Worm (Caenorhabditis elegans) whole organism, L1 larva: ENCODE results near the gene C45B11.6.

Experiments used
- C16A3.4 ChIP-seq: fragments of 150-350 bp; optimal IDR thresholded peaks from 2 replicates; lab custom pipeline; 2014; ENCODE audit warnings: missing biosample characterization, missing genetic modification characterization
- C34B4.2 ChIP-seq: sonication (generic microtip); optimal IDR thresholded peaks from 2 replicates; lab custom pipeline; 2017; ENCODE audit warnings: mild to moderate bottlenecking, missing genetic modification characterization, missing compliant biosample characterization
- Y116A8C.19 ChIP-seq: sonication (generic microtip); optimal IDR thresholded peaks from 2 replicates; lab custom pipeline; 2016; ENCODE audit warnings: missing compliant biosample characterization, missing genetic modification characterization, borderline replicate concordance
- alr-1 ChIP-seq: fragments of 200-800 bp; sonication (Bioruptor generic); optimal IDR thresholded peaks from 2 replicates; lab custom pipeline; 2018; ENCODE audit warnings: borderline replicate concordance, mild to moderate bottlenecking, missing genetic modification characterization, missing compliant biosample characterization
- ama-1 ChIP-seq: fragments of 150-350 bp; optimal IDR thresholded peaks from 2 replicates; lab custom pipeline; 2014
- ceh-88 ChIP-seq: fragments of 200-800 bp; sonication (Bioruptor generic); IDR thresholded peaks from 2 replicates; pipeline ENCODE4 v1.3.6; 2022; ENCODE audit warnings: missing genetic modification characterization, missing compliant biosample characterization
- ces-1 ChIP-seq: fragments of 150-350 bp; optimal IDR thresholded peaks from 2 replicates; lab custom pipeline; 2014; ENCODE audit warnings: missing biosample characterization, missing genetic modification reagents, missing genetic modification characterization
- efl-3 ChIP-seq: fragments of 200-800 bp; sonication (Bioruptor generic); optimal IDR thresholded peaks from 2 replicates; lab custom pipeline; 2018; ENCODE audit warnings: mild to moderate bottlenecking, missing genetic modification characterization, missing compliant biosample characterization
- elt-2 ChIP-seq: sonication (generic microtip); optimal IDR thresholded peaks from 2 replicates; lab custom pipeline; 2016; ENCODE audit warnings: missing genetic modification characterization, mild to moderate bottlenecking, inconsistent platforms, missing compliant biosample characterization, missing genetic modification reagents
- elt-3 ChIP-seq, 6 experiments: fragments of 150-350 bp in 1 of 6; sonication (generic microtip); optimal IDR thresholded peaks; 2 replicates each; lab custom pipeline; 2017 to 2018; ENCODE audit warnings: missing biosample characterization in 6 of 6, missing genetic modification characterization in 6 of 6, inconsistent platforms in 1 of 6
- fkh-4 ChIP-seq: sonication (generic microtip); optimal IDR thresholded peaks from 2 replicates; lab custom pipeline; 2016; ENCODE audit warnings: missing compliant biosample characterization, missing genetic modification characterization, borderline replicate concordance
- fkh-8 ChIP-seq: sonication (generic microtip); optimal IDR thresholded peaks from 2 replicates; lab custom pipeline; 2016; ENCODE audit warnings: mild to moderate bottlenecking, missing genetic modification characterization, missing compliant biosample characterization
- grh-1 ChIP-seq: fragments of 200-800 bp; sonication (Bioruptor generic); IDR thresholded peaks from 2 replicates; pipeline ENCODE4 v1.3.6; 2022; ENCODE audit warnings: missing genetic modification reagents, missing genetic modification characterization, missing compliant biosample characterization
- irx-1 ChIP-seq: sonication (generic microtip); optimal IDR thresholded peaks from 2 replicates; lab custom pipeline; 2016; ENCODE audit warnings: missing genetic modification characterization, missing compliant biosample characterization
- isw-1 ChIP-seq: fragments of 200-800 bp; sonication (Bioruptor generic); IDR thresholded peaks from 2 replicates; pipeline ENCODE4 v1.3.6; 2022; ENCODE audit warnings: missing genetic modification characterization, missing compliant biosample characterization
- lin-13 ChIP-seq: fragments of 150-350 bp; optimal IDR thresholded peaks from 2 replicates; lab custom pipeline; 2014; ENCODE audit warnings: missing biosample characterization, missing genetic modification reagents, missing genetic modification characterization
- lin-15B ChIP-seq: fragments of 150-350 bp; sonication (generic microtip); optimal IDR thresholded peaks from 3 replicates; lab custom pipeline; 2014; ENCODE audit warnings: missing biosample characterization, missing genetic modification characterization
- lin-35 ChIP-seq, 2 experiments: fragments of 150-350 bp; optimal IDR thresholded peaks; 2 replicates each; lab custom pipeline; 2014; ENCODE audit warnings: missing biosample characterization in 2 of 2, missing genetic modification characterization in 2 of 2, missing genetic modification reagents in 2 of 2
- lin-39 ChIP-seq: fragments of 150-350 bp; optimal IDR thresholded peaks from 2 replicates; lab custom pipeline; 2014; ENCODE audit warnings: missing biosample characterization, missing genetic modification reagents, missing genetic modification characterization
- lir-3 ChIP-seq: sonication (generic microtip); optimal IDR thresholded peaks from 2 replicates; lab custom pipeline; 2016; ENCODE audit warnings: mild to moderate bottlenecking, missing genetic modification characterization, moderate library complexity, missing compliant biosample characterization; ENCODE audit not compliant: poor library complexity
- mab-9 ChIP-seq: fragments of 200-800 bp; sonication (Bioruptor generic); IDR thresholded peaks from 2 replicates; pipeline ENCODE4 v1.3.6; 2022; ENCODE audit warnings: missing genetic modification reagents, missing genetic modification characterization, missing compliant biosample characterization
- mep-1 ChIP-seq: fragments of 150-350 bp; optimal IDR thresholded peaks from 2 replicates; lab custom pipeline; 2014; ENCODE audit warnings: missing biosample characterization, missing genetic modification characterization
- nhr-19 ChIP-seq: fragments of 200-800 bp; sonication (Bioruptor generic); conservative IDR thresholded peaks from 2 replicates; pipeline ENCODE4 v1.3.6; 2022; ENCODE audit warnings: missing genetic modification characterization, missing compliant biosample characterization
- nhr-28 ChIP-seq: fragments of 150-350 bp; optimal IDR thresholded peaks from 2 replicates; lab custom pipeline; 2014; ENCODE audit warnings: missing biosample characterization, missing genetic modification characterization
- nhr-47 ChIP-seq: sonication (generic microtip); optimal IDR thresholded peaks from 2 replicates; lab custom pipeline; 2016; ENCODE audit warnings: mild to moderate bottlenecking, missing genetic modification characterization, moderate library complexity, missing compliant biosample characterization
- nhr-71 ChIP-seq: sonication (generic microtip); optimal IDR thresholded peaks from 2 replicates; lab custom pipeline; 2016; ENCODE audit warnings: mild to moderate bottlenecking, missing genetic modification characterization, moderate library complexity, missing compliant biosample characterization
- nhr-76 ChIP-seq: sonication (generic microtip); optimal IDR thresholded peaks from 2 replicates; lab custom pipeline; 2017; ENCODE audit warnings: missing biosample characterization, missing genetic modification characterization
- nhr-84 ChIP-seq: sonication (generic microtip); optimal IDR thresholded peaks from 2 replicates; lab custom pipeline; 2017; ENCODE audit warnings: missing biosample characterization, missing genetic modification characterization
- nhr-85 ChIP-seq: sonication (generic microtip); peaks from one replicate; lab custom pipeline; 2016; ENCODE audit warnings: missing genetic modification characterization, inconsistent platforms, missing compliant biosample characterization
- nhr-90 ChIP-seq: sonication (generic microtip); optimal IDR thresholded peaks from 2 replicates; lab custom pipeline; 2016; ENCODE audit warnings: mild to moderate bottlenecking, missing genetic modification characterization, missing compliant biosample characterization; ENCODE audit not compliant: poor library complexity
- pax-3 ChIP-seq: fragments of 200-800 bp; sonication (Bioruptor generic); optimal IDR thresholded peaks from 2 replicates; lab custom pipeline; 2018; ENCODE audit warnings: mild to moderate bottlenecking, missing genetic modification characterization, moderate library complexity, missing compliant biosample characterization
- pqm-1 ChIP-seq: sonication (generic microtip); optimal IDR thresholded peaks from 3 replicates; lab custom pipeline; 2017; ENCODE audit warnings: missing biosample characterization, missing genetic modification characterization
- rnt-1 ChIP-seq: sonication (generic microtip); optimal IDR thresholded peaks from 2 replicates; lab custom pipeline; 2016; ENCODE audit warnings: mild to moderate bottlenecking, missing genetic modification characterization, moderate library complexity, missing compliant biosample characterization
- skn-1 ChIP-seq: fragments of 150-350 bp; optimal IDR thresholded peaks from 2 replicates; lab custom pipeline; 2014; ENCODE audit warnings: missing biosample characterization, missing genetic modification characterization
- snpc-4 ChIP-seq: fragments of 150-350 bp; optimal IDR thresholded peaks from 2 replicates; lab custom pipeline; 2014; ENCODE audit warnings: missing biosample characterization, missing genetic modification characterization
- sup-37 ChIP-seq: fragments of 200-800 bp; sonication (Bioruptor generic); optimal IDR thresholded peaks from 2 replicates; lab custom pipeline; 2018; ENCODE audit warnings: mild to moderate bottlenecking, missing genetic modification characterization, missing compliant biosample characterization
- tbx-2 ChIP-seq: sonication (generic microtip); optimal IDR thresholded peaks from 2 replicates; lab custom pipeline; 2016; ENCODE audit warnings: missing genetic modification characterization, missing compliant biosample characterization
- tlp-1 ChIP-seq: fragments of 150-350 bp; optimal IDR thresholded peaks from 2 replicates; lab custom pipeline; 2014; ENCODE audit warnings: missing biosample characterization, missing genetic modification characterization
- unc-62 ChIP-seq: fragments of 150-350 bp; optimal IDR thresholded peaks from 2 replicates; lab custom pipeline; 2014; ENCODE audit warnings: missing biosample characterization, missing genetic modification reagents, missing genetic modification characterization
- unc-98 ChIP-seq: fragments of 200-800 bp; sonication (Bioruptor generic); IDR thresholded peaks from 2 replicates; pipeline ENCODE4 v1.3.6; 2022; ENCODE audit warnings: missing genetic modification characterization, missing compliant biosample characterization
- vab-15 ChIP-seq: sonication (generic microtip); optimal IDR thresholded peaks from 2 replicates; lab custom pipeline; 2017; ENCODE audit warnings: missing genotype, mild to moderate bottlenecking, missing genetic modification characterization, missing compliant biosample characterization
- xbp-1 ChIP-seq: sonication (generic microtip); optimal IDR thresholded peaks from 2 replicates; lab custom pipeline; 2016; ENCODE audit warnings: missing genetic modification characterization, missing compliant biosample characterization
- zag-1 ChIP-seq: fragments of 150-350 bp; optimal IDR thresholded peaks from 2 replicates; lab custom pipeline; 2014; ENCODE audit warnings: missing biosample characterization, missing genetic modification characterization
- zip-4 ChIP-seq: fragments of 200-800 bp; sonication (Bioruptor generic); optimal IDR thresholded peaks from 2 replicates; lab custom pipeline; 2018; ENCODE audit warnings: mild to moderate bottlenecking, missing genetic modification characterization, moderate library complexity, missing compliant biosample characterization
- ztf-11 ChIP-seq, 2 experiments: sonication (generic microtip); optimal IDR thresholded peaks; 2 replicates each; lab custom pipeline; 2016 to 2017; ENCODE audit warnings: missing genetic modification characterization in 2 of 2, missing biosample characterization in 1 of 2, missing compliant biosample characterization in 1 of 2
- ztf-4 ChIP-seq: fragments of 150-350 bp; optimal IDR thresholded peaks from 2 replicates; lab custom pipeline; 2014; ENCODE audit warnings: missing biosample characterization, missing genetic modification characterization

C45B11.6 gene

ce11 chrV:11057043-11057442 is 13.2 kb downstream of the C45B11.6 start, which contains the start of gene srh-75:
Gene srh-75 (minus strand): TSS chrV:11057143.
- no peak for TF ChIP-seq sup-37 (GFP tag; lab: Kevin White, UChicago)
- no peak for TF ChIP-seq alr-1 (tag; lab: Kevin White, UChicago)
- no peak for TF ChIP-seq mab-9 (GFP tag; lab: Robert Waterston, UW)
- TF ChIP-seq mep-1 (tag; lab: Kevin White, UChicago), result no peak
- TF ChIP-seq fkh-4, result no peak
- no peak for TF ChIP-seq ceh-88
- TF ChIP-seq pax-3 (tag; lab: Kevin White, UChicago), result no peak
- no peak for TF ChIP-seq nhr-28
- no peak for TF ChIP-seq ces-1 (GFP tag; lab: Kevin White, UChicago)
- TF ChIP-seq lin-35 (GFP tag; optimal IDR thresholded peaks at IDR 0.05; lab: Kevin White, UChicago), result no peak
- no peak for TF ChIP-seq ztf-11 (tag; optimal IDR thresholded peaks at IDR 0.05; lab: Kevin White, UChicago)
- no peak for TF ChIP-seq fkh-8 (tag; lab: Kevin White, UChicago)

ce11 chrV:11059180-11059579 is 15.3 kb downstream of the C45B11.6 start, which contains the start of gene T04C12.1:
Gene T04C12.1 (minus strand): TSS chrV:11059269.
- TF ChIP-seq elt-3 (tag; optimal IDR thresholded peaks at IDR 0.05; lab: Kevin White, UChicago) (no peak), efl-3 (GFP tag; lab: Kevin White, UChicago) (no peak), lir-3 (tag; lab: Kevin White, UChicago) (no peak), elt-2 (tag; lab: Kevin White, UChicago) (peak; percentile 4), ama-1 (lab: Kevin White, UChicago) (peak; percentile 61), nhr-19 (0 out of 2 replicates have a peak, but pooled peaks have one; percentile 13), nhr-85 (tag; lab: Kevin White, UChicago) (peak; percentile 13), tlp-1 (tag; lab: Kevin White, UChicago) (no peak), nhr-71 (tag; lab: Kevin White, UChicago) (peak; percentile 19), pqm-1 (tag; lab: Kevin White, UChicago) (no peak), nhr-90 (tag; lab: Kevin White, UChicago) (peak; percentile 13), alr-1 (tag; lab: Kevin White, UChicago) (no peak)
- TF ChIP-seq, all 84 proteins: peak for 6

ce11 chrV:11060239-11060984 is 16.5 kb downstream of the C45B11.6 start, which contains the start of gene T04C12.11:
Gene T04C12.11 (minus strand): TSS chrV:11060289.
- TF ChIP-seq C34B4.2 (tag; lab: Kevin White, UChicago) (no peak), ces-1 (GFP tag; lab: Kevin White, UChicago) (no peak), nhr-71 (tag; lab: Kevin White, UChicago) (peak; percentile 32), lin-13 (GFP tag; lab: Kevin White, UChicago) (no peak), irx-1 (tag; lab: Kevin White, UChicago) (no peak), nhr-84 (tag; lab: Kevin White, UChicago) (no peak), vab-15 (tag; lab: Kevin White, UChicago) (no peak), rnt-1 (no peak), grh-1 (no peak), zip-4 (GFP tag; lab: Kevin White, UChicago) (no peak), lin-15B (tag; lab: Kevin White, UChicago) (no peak), snpc-4 (tag; lab: Kevin White, UChicago) (no peak), unc-98 (no peak), nhr-19 (no peak), lir-3 (tag; lab: Kevin White, UChicago) (no peak), zag-1 (tag; lab: Kevin White, UChicago) (no peak), nhr-90 (tag; lab: Kevin White, UChicago) (no peak), nhr-76 (tag; lab: Kevin White, UChicago) (no peak), C16A3.4 (tag; lab: Kevin White, UChicago) (peak; percentile 8), isw-1 (no peak), ztf-11 (tag; optimal IDR thresholded peaks at IDR 0.05; lab: Kevin White, UChicago) (no peak), nhr-47 (tag; lab: Kevin White, UChicago) (no peak), Y116A8C.19 (no peak), unc-62 (GFP tag; lab: Kevin White, UChicago) (no peak), elt-3 (tag; optimal IDR thresholded peaks at IDR 0.05; lab: Kevin White, UChicago) (peak in 1 of 6 experiments; percentile 32), mep-1 (tag; lab: Kevin White, UChicago) (peak; percentile 77), tbx-2 (tag; lab: Kevin White, UChicago) (no peak), lin-39 (tag; lab: Kevin White, UChicago) (no peak), xbp-1 (tag; lab: Kevin White, UChicago) (no peak), skn-1 (tag; lab: Kevin White, UChicago) (peak; percentile 10), lin-35 (GFP tag; optimal IDR thresholded peaks at IDR 0.05; lab: Kevin White, UChicago) (peak in 1 of 2 experiments; percentile 19), ztf-4 (no peak)
